Worm (Caenorhabditis elegans): Measurements from ENCODE around the gene cyp-13A5.

cyp-13A5 gene

ce11 chrII:9797664-9798063 lies 2.5 kb downstream of the cyp-13A5 start, which contains the start of gene cyp-13A4:
Gene cyp-13A4, minus strand, starts transcription at chrII:9797740.
- TF ChIP-seq hlh-11 (tag; optimal IDR thresholded peaks at IDR 0.05), result peak; percentile 3
- TF ChIP-seq R02D3.7 (tag; optimal IDR thresholded peaks at IDR 0.05), result no peak
- peak; percentile 33 for TF ChIP-seq pqm-1 (tag; optimal IDR thresholded peaks at IDR 0.05)
- peak; percentile 58 for TF ChIP-seq nhr-28 (tag; optimal IDR thresholded peaks at IDR 0.05)
- TF ChIP-seq unc-62 (GFP tag; optimal IDR thresholded peaks at IDR 0.05 in 1 of 2), result peak in 1 of 2 experiments; percentile 29
- no peak for TF ChIP-seq unc-62 (tag; optimal IDR thresholded peaks at IDR 0.05)
- TF ChIP-seq nhr-102 (tag; optimal IDR thresholded peaks at IDR 0.05), result peak; percentile 13
- TF ChIP-seq daf-16 (GFP tag; optimal IDR thresholded peaks at IDR 0.05), result no peak
- TF ChIP-seq daf-16 (tag; optimal IDR thresholded peaks at IDR 0.05), result peak; percentile 25
- TF ChIP-seq Y5F2A.4 (GFP tag; optimal IDR thresholded peaks at IDR 0.05), result no peak
- peak; percentile 78 for TF ChIP-seq dmd-6 (GFP tag; IDR thresholded peaks at IDR 0.05)
- TF ChIP-seq sdz-12 (GFP tag; optimal IDR thresholded peaks at IDR 0.05), result no peak

DNA sequence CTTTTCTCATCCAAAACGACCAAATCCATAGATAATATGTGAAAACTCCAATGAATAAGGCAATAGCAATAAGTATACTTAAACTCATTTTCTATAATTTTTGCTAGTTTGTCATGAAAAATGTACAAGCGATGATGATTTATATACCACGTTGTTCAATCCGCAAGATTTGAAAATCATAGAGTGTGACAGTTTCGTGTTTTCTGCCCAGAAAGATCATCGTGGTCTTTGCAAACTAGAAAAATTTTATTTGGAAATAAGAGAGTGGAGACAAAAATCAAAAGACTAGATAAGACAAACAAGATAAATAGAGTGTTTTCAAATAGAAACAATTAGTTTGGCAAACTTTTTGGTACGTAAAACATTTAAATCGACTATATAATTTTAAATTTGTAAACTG lies 7.0 kb downstream of the cyp-13A5 start, which contains the start of gene cyp-13A3:
TSS of gene cyp-13A3 (minus strand) at position 101 of the 400 bp plus-strand sequence.
- no peak for TF ChIP-seq sdz-12 (GFP tag; optimal IDR thresholded peaks at IDR 0.05)
- TF ChIP-seq attf-4 (tag; optimal IDR thresholded peaks at IDR 0.05), result no peak
- no peak for TF ChIP-seq aha-1 (tag)

- TF ChIP-seq set-16 (GFP tag; IDR thresholded peaks at IDR 0.05) (no peak), dmd-8 (GFP tag; IDR thresholded peaks at IDR 0.05) (no peak), R02D3.7 (tag; optimal IDR thresholded peaks at IDR 0.05) (no peak), mdl-1 (tag; optimal IDR thresholded peaks at IDR 0.05) (peak in 1 of 2 experiments; percentile 70), dpl-1 (GFP tag; optimal IDR thresholded peaks at IDR 0.05) (no peak), mep-1 (tag; optimal IDR thresholded peaks at IDR 0.05) (peak; percentile 2), ceh-44 (GFP tag; IDR thresholded peaks at IDR 0.05) (no peak), aly-2 (tag; optimal IDR thresholded peaks at IDR 0.05) (no peak), F26F4.8 (GFP tag; conservative IDR thresholded peaks at IDR 0.05) (no peak), hlh-30 (tag; optimal IDR thresholded peaks at IDR 0.05; ENCODE audit: insufficient read depth) (peak; percentile 62), unc-62 (GFP tag; optimal IDR thresholded peaks at IDR 0.05 in 1 of 2) (peak in 1 of 2 experiments; percentile 98), unc-62 (tag; optimal IDR thresholded peaks at IDR 0.05) (no peak), pqm-1 (tag; optimal IDR thresholded peaks at IDR 0.05) (peak; percentile 94), attf-4 (tag; optimal IDR thresholded peaks at IDR 0.05) (no peak), spr-3 (GFP tag; optimal IDR thresholded peaks at IDR 0.05) (no peak), daf-16 (GFP tag; optimal IDR thresholded peaks at IDR 0.05) (no peak), daf-16 (tag; optimal IDR thresholded peaks at IDR 0.05) (peak; percentile 82), dmd-6 (GFP tag; IDR thresholded peaks at IDR 0.05) (peak; percentile 96), Y5F2A.4 (GFP tag; optimal IDR thresholded peaks at IDR 0.05) (no peak), madf-9 (GFP tag; conservative IDR thresholded peaks at IDR 0.05) (no peak), zip-11 (GFP tag; IDR thresholded peaks at IDR 0.05) (no peak), mdt-29 (GFP tag; IDR thresholded peaks at IDR 0.05) (no peak), hlh-11 (tag; optimal IDR thresholded peaks at IDR 0.05) (peak; percentile 91), ceh-32 (tag; optimal IDR thresholded peaks at IDR 0.05; ENCODE audit: poor library complexity) (no peak), mxl-3 (GFP tag; optimal IDR thresholded peaks at IDR 0.05) (peak; percentile 69), nhr-48 (tag; optimal IDR thresholded peaks at IDR 0.05) (peak; percentile 72), nhr-77 (tag; optimal IDR thresholded peaks at IDR 0.05) (peak; percentile 88), dve-1 (tag; optimal IDR thresholded peaks at IDR 0.05; ENCODE audit: insufficient read depth) (peak; percentile 84), unc-130 (GFP tag; optimal IDR thresholded peaks at IDR 0.05) (no peak), ceh-20 (GFP tag; IDR thresholded peaks at IDR 0.05) (no peak), ztf-11 (tag; optimal IDR thresholded peaks at IDR 0.05) (no peak), lin-1 (GFP tag; IDR thresholded peaks at IDR 0.05) (peak; percentile 71; the same call in 1 of the 2 replicates), lsy-2 (tag; optimal IDR thresholded peaks at IDR 0.05) (no peak), nhr-41 (GFP tag; IDR thresholded peaks at IDR 0.05) (no peak), tra-1 (GFP tag; IDR thresholded peaks at IDR 0.05) (0 out of 2 replicates have a peak, but pooled peaks have one; percentile 53), nhr-42 (GFP tag; IDR thresholded peaks at IDR 0.05) (no peak), nhr-10 (tag; optimal IDR thresholded peaks at IDR 0.05) (peak; percentile 57), nhr-102 (tag; optimal IDR thresholded peaks at IDR 0.05) (peak; percentile 93), zip-2 (tag; optimal IDR thresholded peaks at IDR 0.05) (no peak), nhr-28 (tag; optimal IDR thresholded peaks at IDR 0.05) (peak; percentile 87)
Measured at ce11 chrII:9791185-9791584, 9.0 kb downstream of the cyp-13A5 start.

All from whole organism, L4 larva.